Fruit fly (Drosophila melanogaster) whole organism, adult: ENCODE results near the gene Ctl1.

Experiments used
- CG11617 ChIP-seq: fragments of 200-800 bp; sonication (Bioruptor generic); optimal IDR thresholded peaks from 2 replicates; lab custom pipeline; 2017; ENCODE audit warnings: mild to moderate bottlenecking, missing biosample characterization, missing genetic modification reagents, missing genetic modification characterization
- CG12768 ChIP-seq: fragments of 200-800 bp; sonication (Bioruptor generic); optimal IDR thresholded peaks from 2 replicates; lab custom pipeline; 2017; ENCODE audit warnings: missing biosample characterization, missing genetic modification characterization, mild to moderate bottlenecking, moderate library complexity, missing genetic modification reagents
- CG14711 ChIP-seq: fragments of 200-800 bp; sonication (Bioruptor generic); optimal IDR thresholded peaks from 2 replicates; lab custom pipeline; 2018; ENCODE audit warnings: missing biosample characterization, mild to moderate bottlenecking, missing genetic modification characterization, moderate library complexity
- CG1620 ChIP-seq: fragments of 200-800 bp; sonication (Bioruptor generic); optimal IDR thresholded peaks from 2 replicates; lab custom pipeline; 2016; ENCODE audit warnings: missing biosample characterization, missing genetic modification characterization
- CG33017 ChIP-seq: fragments of 200-800 bp; sonication (Bioruptor generic); optimal IDR thresholded peaks from 2 replicates; lab custom pipeline; 2018; ENCODE audit warnings: missing biosample characterization, mild to moderate bottlenecking, missing genetic modification characterization, moderate library complexity
- CG5204 ChIP-seq: fragments of 200-800 bp; sonication (Bioruptor generic); optimal IDR thresholded peaks from 2 replicates; lab custom pipeline; 2016; ENCODE audit warnings: missing biosample characterization, missing genetic modification characterization
- CG7045 ChIP-seq: fragments of 200-800 bp; sonication (Bioruptor generic); optimal IDR thresholded peaks from 2 replicates; lab custom pipeline; 2017; ENCODE audit warnings: missing biosample characterization, mild to moderate bottlenecking, missing genetic modification characterization
- CG7101 ChIP-seq: fragments of 200-800 bp; sonication (Bioruptor generic); optimal IDR thresholded peaks from 2 replicates; lab custom pipeline; 2018; ENCODE audit warnings: missing biosample characterization, mild to moderate bottlenecking, missing genetic modification characterization, moderate library complexity
- Clk ChIP-seq: fragments of 200-800 bp; sonication (Bioruptor generic); optimal IDR thresholded peaks from 2 replicates; lab custom pipeline; 2017; ENCODE audit warnings: missing biosample characterization, missing genetic modification characterization
- Crg-1 ChIP-seq: fragments of 200-800 bp; sonication (Bioruptor generic); optimal IDR thresholded peaks from 2 replicates; lab custom pipeline; 2016; ENCODE audit warnings: missing biosample characterization, missing genetic modification characterization
- Hr96 ChIP-seq: fragments of 200-800 bp; sonication (Bioruptor generic); optimal IDR thresholded peaks from 2 replicates; lab custom pipeline; 2016; ENCODE audit warnings: missing biosample characterization, missing genetic modification characterization
- Mnt ChIP-seq: fragments of 200-800 bp; sonication (Bioruptor generic); optimal IDR thresholded peaks from 2 replicates; lab custom pipeline; 2016; ENCODE audit warnings: missing biosample characterization, mild to moderate bottlenecking, missing genetic modification characterization
- bab1 ChIP-seq: fragments of 200-800 bp; sonication (Bioruptor generic); optimal IDR thresholded peaks from 3 replicates; lab custom pipeline; 2019; ENCODE audit warnings: missing biosample characterization, mild to moderate bottlenecking, missing genetic modification characterization, moderate library complexity
- cic ChIP-seq: fragments of 200-800 bp; sonication (Bioruptor generic); optimal IDR thresholded peaks from 2 replicates; lab custom pipeline; 2017; ENCODE audit warnings: missing biosample characterization, mild to moderate bottlenecking, missing genetic modification characterization, moderate library complexity
- cnc ChIP-seq, 2 experiments: fragments of >200 bp; optimal IDR thresholded peaks; 2 replicates each; lab custom pipeline; 2017
- kay ChIP-seq: fragments of 200-800 bp; sonication (Bioruptor generic); peaks from one replicate; lab custom pipeline; 2016; ENCODE audit warnings: missing biosample characterization, missing genetic modification characterization, borderline replicate concordance
- ovo ChIP-seq: fragments of 200-800 bp; sonication (Bioruptor generic); optimal IDR thresholded peaks from 2 replicates; lab custom pipeline; 2016; ENCODE audit warnings: missing biosample characterization, missing genetic modification characterization
- pad ChIP-seq: fragments of 200-800 bp; sonication (Bioruptor generic); optimal IDR thresholded peaks from 3 replicates; lab custom pipeline; 2017; ENCODE audit warnings: missing biosample characterization, missing genetic modification characterization, mild to moderate bottlenecking, moderate library complexity, missing genetic modification reagents
- tj ChIP-seq: fragments of 200-800 bp; sonication (Bioruptor generic); optimal IDR thresholded peaks from 3 replicates; lab custom pipeline; 2017; ENCODE audit warnings: missing biosample characterization, mild to moderate bottlenecking, missing genetic modification characterization, moderate library complexity
- toe ChIP-seq: fragments of 200-800 bp; sonication (Bioruptor generic); optimal IDR thresholded peaks from 2 replicates; lab custom pipeline; 2016; ENCODE audit warnings: missing biosample characterization, missing genetic modification characterization

The Ctl1 gene

DNA sequence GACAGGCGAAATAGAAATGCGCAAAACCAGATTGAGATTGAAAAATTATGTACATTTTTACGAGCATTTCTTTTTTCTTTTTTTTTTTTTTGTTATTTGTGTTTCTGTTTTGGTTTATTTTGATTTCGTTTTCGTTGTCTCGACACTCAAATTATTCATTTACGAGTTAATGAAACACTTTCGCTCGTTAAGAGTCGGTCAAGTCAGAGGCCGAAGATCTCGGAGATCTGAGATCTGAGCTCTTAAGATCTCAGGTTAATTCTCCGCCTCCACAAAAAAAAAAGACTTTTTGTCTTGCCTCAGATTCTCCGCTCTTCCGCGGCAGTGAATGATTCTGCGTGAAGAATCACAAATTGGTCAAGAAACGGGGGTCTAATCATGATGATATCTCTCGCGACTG is 11.9 kb upstream of the Ctl1 start:
- TF ChIP-seq CG11617 (GFP tag; lab: Kevin White, UChicago), result no peak
- TF ChIP-seq CG12768 (GFP tag; lab: Kevin White, UChicago), result no peak
- TF ChIP-seq pad (GFP tag; lab: Kevin White, UChicago), result no peak
- TF ChIP-seq Clk (GFP tag; lab: Kevin White, UChicago), result no peak
- no peak for TF ChIP-seq Crg-1 (GFP tag; lab: Kevin White, UChicago)
- TF ChIP-seq CG7045 (GFP tag; lab: Kevin White, UChicago), result no peak
- no peak for TF ChIP-seq toe (GFP tag; lab: Kevin White, UChicago)
- no peak for TF ChIP-seq CG7101 (tag; lab: Kevin White, UChicago)
- TF ChIP-seq Hr96, result no peak
- no peak for TF ChIP-seq CG14711 (tag; lab: Kevin White, UChicago)
- no peak for TF ChIP-seq CG5204 (GFP tag; lab: Kevin White, UChicago)
- TF ChIP-seq tj (GFP tag; lab: Kevin White, UChicago), result no peak
- TF ChIP-seq cnc (optimal IDR thresholded peaks at IDR 0.05; lab: Kevin White, UChicago), result no peak
- TF ChIP-seq kay, result no peak
- no peak for TF ChIP-seq Mnt (GFP tag; lab: Kevin White, UChicago)
- no peak for TF ChIP-seq CG33017 (tag; lab: Kevin White, UChicago)
- no peak for TF ChIP-seq cic (GFP tag; lab: Kevin White, UChicago)
- no peak for TF ChIP-seq ovo

- TF ChIP-seq Hr96 (no peak), CG1620 (GFP tag; lab: Kevin White, UChicago) (no peak), toe (GFP tag; lab: Kevin White, UChicago) (no peak), CG12768 (GFP tag; lab: Kevin White, UChicago) (no peak), cic (GFP tag; lab: Kevin White, UChicago) (no peak), CG7045 (GFP tag; lab: Kevin White, UChicago) (no peak), tj (GFP tag; lab: Kevin White, UChicago) (no peak), CG11617 (GFP tag; lab: Kevin White, UChicago) (no peak), Clk (GFP tag; lab: Kevin White, UChicago) (no peak)
Measured at dm6 chr3L:4267403-4267802, 10.4 kb upstream of the Ctl1 start, which contains the start of gene CG33764. Gene CG33764 (minus strand): TSS chr3L:4267503.

dm6 chr3L:4269208-4269607 is 8.6 kb upstream of the Ctl1 start:
- TF ChIP-seq CG7045 (GFP tag; lab: Kevin White, UChicago) (no peak), kay (no peak), ovo (no peak), cnc (optimal IDR thresholded peaks at IDR 0.05; lab: Kevin White, UChicago) (no peak), toe (GFP tag; lab: Kevin White, UChicago) (no peak), tj (GFP tag; lab: Kevin White, UChicago) (no peak), CG12768 (GFP tag; lab: Kevin White, UChicago) (no peak), cic (GFP tag; lab: Kevin White, UChicago) (no peak), pad (GFP tag; lab: Kevin White, UChicago) (no peak), Hr96 (no peak), CG1620 (GFP tag; lab: Kevin White, UChicago) (no peak), CG7101 (tag; lab: Kevin White, UChicago) (no peak), CG33017 (tag; lab: Kevin White, UChicago) (no peak), Mnt (GFP tag; lab: Kevin White, UChicago) (no peak), CG5204 (GFP tag; lab: Kevin White, UChicago) (no peak), Clk (GFP tag; lab: Kevin White, UChicago) (no peak), CG11617 (GFP tag; lab: Kevin White, UChicago) (no peak)

dm6 chr3L:4269920-4270319 is 7.8 kb upstream of the Ctl1 start:
- TF ChIP-seq tj (GFP tag; lab: Kevin White, UChicago) (no peak), CG5204 (GFP tag; lab: Kevin White, UChicago) (no peak), CG7045 (GFP tag; lab: Kevin White, UChicago) (no peak), Mnt (GFP tag; lab: Kevin White, UChicago) (no peak), cic (GFP tag; lab: Kevin White, UChicago) (no peak)

dm6 chr3L:4270949-4271827 is 6.6 kb upstream of the Ctl1 start:
- TF ChIP-seq cic (GFP tag; lab: Kevin White, UChicago), result no peak
- TF ChIP-seq pad (GFP tag; lab: Kevin White, UChicago), result no peak
- TF ChIP-seq CG14711 (tag; lab: Kevin White, UChicago), result no peak
- TF ChIP-seq bab1 (GFP tag; lab: Kevin White, UChicago), result no peak
- no peak for TF ChIP-seq CG5204 (GFP tag; lab: Kevin White, UChicago)
- TF ChIP-seq tj (GFP tag; lab: Kevin White, UChicago), result no peak
- TF ChIP-seq CG11617 (GFP tag; lab: Kevin White, UChicago), result no peak
- no peak for TF ChIP-seq toe (GFP tag; lab: Kevin White, UChicago)
- TF ChIP-seq ovo, result no peak
- TF ChIP-seq Mnt (GFP tag; lab: Kevin White, UChicago), result no peak
- no peak for TF ChIP-seq CG1620 (GFP tag; lab: Kevin White, UChicago)
